Fruit fly (Drosophila melanogaster): ENCODE results near the gene GABA-B-R1.
A peak's percentile ranks its signal among the peaks of the same experiment; 100 is the strongest.

The GABA-B-R1 gene

DNA sequence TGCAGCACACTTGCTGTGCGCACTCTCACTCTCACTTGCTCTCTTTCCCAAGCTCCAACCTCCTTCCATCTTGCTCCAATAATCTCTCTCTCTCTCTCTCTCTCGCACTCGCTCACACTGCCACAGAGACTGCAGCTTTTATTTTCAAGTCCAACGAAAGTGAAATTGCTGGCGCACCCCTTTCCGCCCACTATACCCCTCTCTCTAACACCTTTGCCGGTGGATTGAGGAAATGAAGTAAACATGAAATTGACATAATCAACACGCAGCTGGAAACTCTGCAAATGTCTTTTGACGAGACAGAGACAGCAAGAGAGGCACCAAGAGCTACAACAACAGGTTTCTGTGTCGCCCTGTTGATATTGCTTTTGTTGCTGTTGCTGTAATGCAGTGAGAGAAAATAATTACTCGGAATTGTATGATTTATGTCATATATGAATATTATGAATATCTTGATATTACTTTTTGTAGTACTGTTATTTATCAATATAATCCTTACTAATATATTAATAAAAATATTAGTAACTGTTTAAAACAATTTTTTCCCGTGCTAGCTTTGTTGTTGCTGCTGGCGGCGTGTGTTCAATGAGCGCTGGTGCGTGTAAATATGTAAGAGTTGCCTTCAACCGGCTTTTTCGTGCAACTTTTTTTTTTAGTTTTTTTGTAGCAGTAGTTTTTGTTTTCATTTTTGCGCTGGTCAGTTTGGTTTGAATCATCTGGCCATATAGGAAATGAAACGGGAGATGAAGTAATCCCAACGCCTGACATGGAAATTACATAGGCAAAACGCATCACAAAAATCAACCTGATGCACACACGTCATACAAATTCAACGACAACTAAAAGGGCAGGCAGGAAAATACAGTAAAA, 20.3 kb upstream of the GABA-B-R1 start (continued):
- peak; percentile 82 for TF ChIP-seq lbe (GFP tag; optimal IDR thresholded peaks at IDR 0.05)
- peak; percentile 93 for TF ChIP-seq Hr3 (GFP tag; optimal IDR thresholded peaks at IDR 0.05)
- peak; percentile 63 for TF ChIP-seq Atf3 (GFP tag; optimal IDR thresholded peaks at IDR 0.05)
- TF ChIP-seq CG9215 (GFP tag; IDR thresholded peaks at IDR 0.05): peak; percentile 84
- peak; percentile 91; the same call in 2 of the 3 replicates for TF ChIP-seq so (GFP tag; IDR thresholded peaks at IDR 0.05)
- 0 out of 2 replicates have a peak, but pooled peaks have one; percentile 22 for TF ChIP-seq NFAT (GFP tag; IDR thresholded peaks at IDR 0.05)
- TF ChIP-seq cwo (GFP tag; optimal IDR thresholded peaks at IDR 0.05): peak; percentile 87
- peak; percentile 30 to 96 for TF ChIP-seq Hr51 (GFP tag; optimal IDR thresholded peaks at IDR 0.05)
- peak; percentile 97 for TF ChIP-seq gem (tag; optimal IDR thresholded peaks at IDR 0.05)
- peak; percentile 61 for TF ChIP-seq pb (GFP tag; optimal IDR thresholded peaks at IDR 0.05)
- TF ChIP-seq CG18262 (tag; optimal IDR thresholded peaks at IDR 0.05): peak; percentile 94
- peak; percentile 78 for TF ChIP-seq HmgZ (tag; optimal IDR thresholded peaks at IDR 0.05)
- peak; percentile 91 for TF ChIP-seq fd64A (GFP tag; optimal IDR thresholded peaks at IDR 0.05)
- TF ChIP-seq CG17186 (GFP tag; optimal IDR thresholded peaks at IDR 0.05): peak; percentile 56
- TF ChIP-seq crc (GFP tag; optimal IDR thresholded peaks at IDR 0.05): no peak
- TF ChIP-seq Med (GFP tag): peak; percentile 83
- peak; percentile 68 for TF ChIP-seq CG30431 (GFP tag; optimal IDR thresholded peaks at IDR 0.05)
- TF ChIP-seq CG31224 (GFP tag; IDR thresholded peaks at IDR 0.05): peak; percentile 73; the same call in 1 of the 2 replicates
- peak; percentile 98 for TF ChIP-seq dmrt99B (tag; optimal IDR thresholded peaks at IDR 0.05)
- no peak for TF ChIP-seq Doc3 (GFP tag; IDR thresholded peaks at IDR 0.05; ENCODE audit: partially characterized antibody)
- peak; percentile 94 for TF ChIP-seq CG11695 (GFP tag; IDR thresholded peaks at IDR 0.05)
- TF ChIP-seq CG3838 (GFP tag; optimal IDR thresholded peaks at IDR 0.05): peak; percentile 68
- TF ChIP-seq bbx (GFP tag; IDR thresholded peaks at IDR 0.05; ENCODE audit: partially characterized antibody): peak; percentile 41; the same call in 1 of the 2 replicates
- TF ChIP-seq ap (GFP tag; IDR thresholded peaks at IDR 0.05): peak; percentile 92
- peak; percentile 27 for TF ChIP-seq CG10543 (GFP tag; optimal IDR thresholded peaks at IDR 0.05)
- no peak for TF ChIP-seq pnt (GFP tag; optimal IDR thresholded peaks at IDR 0.05)
- peak; percentile 94 for TF ChIP-seq CG2678 (tag; optimal IDR thresholded peaks at IDR 0.05)
- peak; percentile 93 for TF ChIP-seq ranshi (GFP tag; IDR thresholded peaks at IDR 0.05)
- peak; percentile 28; the same call in 1 of the 2 replicates for TF ChIP-seq sim (GFP tag; IDR thresholded peaks at IDR 0.05)
- TF ChIP-seq nerfin-2 (GFP tag; IDR thresholded peaks at IDR 0.05; ENCODE audit: partially characterized antibody): no peak
- peak; percentile 24; the same call in 1 of the 2 replicates for TF ChIP-seq Bgb (GFP tag; IDR thresholded peaks at IDR 0.05; ENCODE audit: partially characterized antibody)
- TF ChIP-seq exex (tag; optimal IDR thresholded peaks at IDR 0.05): peak; percentile 49
- peak; percentile 84 for TF ChIP-seq Optix (GFP tag; IDR thresholded peaks at IDR 0.05)
- TF ChIP-seq pzg (GFP tag; optimal IDR thresholded peaks at IDR 0.05): no peak
- TF ChIP-seq CG16813 (GFP tag; IDR thresholded peaks at IDR 0.05; ENCODE audit: partially characterized antibody): no peak
- no peak for TF ChIP-seq fru (optimal IDR thresholded peaks at IDR 0.05)
- peak; percentile 62 for TF ChIP-seq CG2202 (tag; optimal IDR thresholded peaks at IDR 0.05)
- peak; percentile 89 for TF ChIP-seq Six4 (GFP tag; optimal IDR thresholded peaks at IDR 0.05)
- peak; percentile 34 for TF ChIP-seq en (GFP tag; optimal IDR thresholded peaks at IDR 0.05)
- TF ChIP-seq Lim3 (GFP tag; IDR thresholded peaks at IDR 0.05): peak; percentile 85
- no peak for TF ChIP-seq Tbp (GFP tag; optimal IDR thresholded peaks at IDR 0.05)
- TF ChIP-seq CG6683 (GFP tag; optimal IDR thresholded peaks at IDR 0.05): peak; percentile 84
- peak; percentile 82 for TF ChIP-seq Mrtf (GFP tag; IDR thresholded peaks at IDR 0.05)
- TF ChIP-seq org-1 (GFP tag; optimal IDR thresholded peaks at IDR 0.05): peak; percentile 86
- peak; percentile 95 for TF ChIP-seq CG11504 (tag; optimal IDR thresholded peaks at IDR 0.05)
- TF ChIP-seq CG8388 (GFP tag; optimal IDR thresholded peaks at IDR 0.05): peak; percentile 92
- no peak for TF ChIP-seq Hmx (GFP tag; optimal IDR thresholded peaks at IDR 0.05)
- peak; percentile 94 for TF ChIP-seq gsb-n (tag; optimal IDR thresholded peaks at IDR 0.05)
